Worm (Caenorhabditis elegans) whole organism, mixed stage, embryonic: ENCODE data around the gene C18B2.2.

Experiments
- M03D4.4 ChIP-seq: sonication (generic microtip); optimal IDR thresholded peaks from 2 replicates; lab custom pipeline; 2017; ENCODE audit warnings: mild to moderate bottlenecking, missing genetic modification characterization, missing compliant biosample characterization
- blmp-1 ChIP-seq: fragments of 150-350 bp; optimal IDR thresholded peaks from 2 replicates; lab custom pipeline; 2014; ENCODE audit warnings: missing biosample characterization, missing genetic modification characterization
- ceh-39 ChIP-seq: fragments of 150-350 bp; optimal IDR thresholded peaks from 2 replicates; lab custom pipeline; 2014; ENCODE audit warnings: missing biosample characterization, missing genetic modification characterization
- ceh-43 ChIP-seq: fragments of 200-800 bp; sonication (Bioruptor generic); optimal IDR thresholded peaks from 2 replicates; lab custom pipeline; 2018; ENCODE audit warnings: mild to moderate bottlenecking, missing genetic modification characterization, moderate library complexity, missing compliant biosample characterization
- ceh-83 ChIP-seq: fragments of 200-800 bp; sonication (Bioruptor generic); optimal IDR thresholded peaks from 2 replicates; lab custom pipeline; 2018; ENCODE audit warnings: mild to moderate bottlenecking, missing genetic modification characterization, missing compliant biosample characterization
- cnd-1 ChIP-seq: fragments of 200-800 bp; sonication (Bioruptor generic); optimal IDR thresholded peaks from 2 replicates; lab custom pipeline; 2018; ENCODE audit warnings: mild to moderate bottlenecking, missing genetic modification characterization, missing compliant biosample characterization
- drap-1 ChIP-seq: fragments of 200-800 bp; sonication (Bioruptor generic); optimal IDR thresholded peaks from 3 replicates; lab custom pipeline; 2018; ENCODE audit warnings: mild to moderate bottlenecking, missing genetic modification characterization, missing compliant biosample characterization
- elt-1 ChIP-seq: sonication (generic microtip); optimal IDR thresholded peaks from 2 replicates; lab custom pipeline; 2017; ENCODE audit warnings: missing genetic modification characterization, mild to moderate bottlenecking, missing compliant biosample characterization, antibody characterized with exemption, moderate library complexity, borderline replicate concordance; ENCODE audit not compliant: insufficient read depth
- flh-1 ChIP-seq: fragments of 200-800 bp; sonication (Bioruptor generic); optimal IDR thresholded peaks from 2 replicates; lab custom pipeline; 2018; ENCODE audit warnings: mild to moderate bottlenecking, missing genetic modification characterization, moderate library complexity, missing compliant biosample characterization
- ham-2 ChIP-seq: fragments of 200-800 bp; sonication (Bioruptor generic); optimal IDR thresholded peaks from 2 replicates; lab custom pipeline; 2018; ENCODE audit warnings: mild to moderate bottlenecking, missing genetic modification characterization, missing compliant biosample characterization
- lin-13 ChIP-seq: fragments of 150-350 bp; optimal IDR thresholded peaks from 2 replicates; lab custom pipeline; 2014; ENCODE audit warnings: missing biosample characterization, missing genetic modification characterization
- mep-1 ChIP-seq: fragments of 150-350 bp; optimal IDR thresholded peaks from 2 replicates; lab custom pipeline; 2017; ENCODE audit warnings: missing biosample characterization, missing genetic modification reagents, missing genetic modification characterization, inconsistent platforms
- mls-2 ChIP-seq: sonication (generic microtip); optimal IDR thresholded peaks from 2 replicates; lab custom pipeline; 2016; ENCODE audit warnings: mild to moderate bottlenecking, missing genetic modification characterization, moderate library complexity, missing compliant biosample characterization
- nhr-12 ChIP-seq: fragments of 150-350 bp; optimal IDR thresholded peaks from 2 replicates; lab custom pipeline; 2014; ENCODE audit warnings: missing biosample characterization, missing genetic modification characterization
- nhr-2 ChIP-seq: fragments of 150-350 bp; optimal IDR thresholded peaks from 2 replicates; lab custom pipeline; 2014; ENCODE audit warnings: missing biosample characterization, missing genetic modification characterization
- pha-4 ChIP-seq: fragments of 150-350 bp; optimal IDR thresholded peaks from 2 replicates; lab custom pipeline; 2018; ENCODE audit warnings: missing biosample characterization, missing genetic modification reagents, missing genetic modification characterization
- sem-2 ChIP-seq: fragments of 200-800 bp; sonication (Bioruptor generic); optimal IDR thresholded peaks from 2 replicates; lab custom pipeline; 2018; ENCODE audit warnings: mild to moderate bottlenecking, missing genetic modification characterization, missing compliant biosample characterization
- snpc-4 ChIP-seq: fragments of 150-350 bp; optimal IDR thresholded peaks from 2 replicates; lab custom pipeline; 2014; ENCODE audit warnings: missing biosample characterization, missing genetic modification characterization
- sptf-1 ChIP-seq: sonication (generic microtip); optimal IDR thresholded peaks from 2 replicates; lab custom pipeline; 2017; ENCODE audit warnings: mild to moderate bottlenecking, missing genetic modification characterization, moderate library complexity, missing compliant biosample characterization
- unc-120 ChIP-seq: sonication (generic microtip); optimal IDR thresholded peaks from 2 replicates; lab custom pipeline; 2017; ENCODE audit warnings: missing genetic modification characterization, missing compliant biosample characterization; ENCODE audit not compliant: poor library complexity, severe bottlenecking
- unc-39 ChIP-seq: fragments of 150-350 bp; optimal IDR thresholded peaks from 2 replicates; lab custom pipeline; 2014; ENCODE audit warnings: missing biosample characterization, missing genetic modification characterization
- unc-62 ChIP-seq: fragments of 150-350 bp; optimal IDR thresholded peaks from 2 replicates; lab custom pipeline; 2014; ENCODE audit warnings: missing biosample characterization, missing genetic modification reagents, missing genetic modification characterization
- ztf-11 ChIP-seq: fragments of 150-350 bp; optimal IDR thresholded peaks from 2 replicates; lab custom pipeline; 2014; ENCODE audit warnings: missing biosample characterization, missing genetic modification characterization

Gene C18B2.2

ce11 chrX:3659192-3659591, 35.9 kb downstream of the C18B2.2 start, which contains the start of gene R11G1.1:
TSS of gene R11G1.1 (plus strand) at chrX:3659492.
- TF ChIP-seq elt-1 (tag; lab: Kevin White, UChicago) = no peak
- no peak for TF ChIP-seq mls-2 (tag; lab: Kevin White, UChicago)
- TF ChIP-seq nhr-12 (tag; lab: Kevin White, UChicago) = no peak
- no peak for TF ChIP-seq ztf-11
- no peak for TF ChIP-seq cnd-1
- no peak for TF ChIP-seq sem-2 (GFP tag; lab: Kevin White, UChicago)
- no peak for TF ChIP-seq pha-4 (tag; lab: Kevin White, UChicago)
- no peak for TF ChIP-seq flh-1 (GFP tag; lab: Kevin White, UChicago)
- no peak for TF ChIP-seq unc-39 (tag; lab: Kevin White, UChicago)
- no peak for TF ChIP-seq ceh-39 (tag; lab: Kevin White, UChicago)
- TF ChIP-seq ceh-43 (GFP tag; lab: Kevin White, UChicago) = no peak
- TF ChIP-seq snpc-4 (tag; lab: Kevin White, UChicago) = no peak
- TF ChIP-seq unc-120 (tag; lab: Kevin White, UChicago) = no peak
- no peak for TF ChIP-seq drap-1
- no peak for TF ChIP-seq ham-2 (GFP tag; lab: Kevin White, UChicago)
- no peak for TF ChIP-seq M03D4.4
- TF ChIP-seq ceh-83 (GFP tag; lab: Kevin White, UChicago) = no peak

ce11 chrX:3668842-3669241, 45.6 kb downstream of the C18B2.2 start, which contains the start of gene snet-1:
TSS of gene snet-1 (minus strand) at chrX:3668942.
- no peak for TF ChIP-seq lin-13 (tag; lab: Kevin White, UChicago)
- TF ChIP-seq blmp-1 (tag; lab: Kevin White, UChicago) = no peak

- no peak for TF ChIP-seq flh-1 (GFP tag; lab: Kevin White, UChicago)
- no peak for TF ChIP-seq elt-1 (tag; lab: Kevin White, UChicago)
- TF ChIP-seq, all 35 proteins: peak for 0
These were observed 48.7 kb downstream of the C18B2.2 start, which contains the start of gene C02F12.5 for ce11 chrX:3671998-3672397. TSS of gene C02F12.5 (minus strand) at chrX:3672098.

ce11 chrX:3673584-3674108, 50.4 kb downstream of the C18B2.2 start, which contains the start of gene ceh-63:
TSS of gene ceh-63 (minus strand) at chrX:3674058.
- TF ChIP-seq lin-13 (tag; lab: Kevin White, UChicago) = no peak
- no peak for TF ChIP-seq mep-1
- no peak for TF ChIP-seq ceh-39 (tag; lab: Kevin White, UChicago)
- TF ChIP-seq pha-4 (tag; lab: Kevin White, UChicago) = no peak
- TF ChIP-seq sptf-1 (tag; lab: Kevin White, UChicago) = no peak
- TF ChIP-seq unc-62 (GFP tag; lab: Kevin White, UChicago) = no peak
- no peak for TF ChIP-seq nhr-2
- TF ChIP-seq mls-2 (tag; lab: Kevin White, UChicago) = no peak
- TF ChIP-seq ztf-11 = no peak
- no peak for TF ChIP-seq ceh-43 (GFP tag; lab: Kevin White, UChicago)
